Worm (Caenorhabditis elegans): Measurements from ENCODE around the gene ZK380.6.

ZK380.6 gene

DNA sequence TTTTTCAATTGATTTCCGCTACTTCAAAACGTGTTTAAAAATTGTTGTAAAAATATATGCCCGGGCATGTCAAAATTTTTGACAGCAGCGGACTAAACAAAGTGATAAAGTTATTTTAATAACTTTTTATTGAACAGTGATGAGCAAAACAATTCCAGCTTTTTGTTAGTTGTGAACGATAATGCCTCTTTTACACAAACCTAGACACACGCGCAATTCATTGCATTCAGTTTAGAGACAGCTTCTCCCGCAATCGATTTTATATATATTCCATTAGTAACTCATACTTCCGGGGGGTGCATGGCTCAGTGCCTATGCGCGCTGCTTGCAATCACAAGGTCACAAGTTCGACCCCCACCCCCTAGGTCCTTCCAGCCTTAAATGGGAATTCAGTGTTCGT lies at the start of gene ZK380.6:
ZK380.6 (plus strand) TSS at position 301 of the 400 bp plus-strand sequence.
- TF ChIP-seq nhr-120 (GFP tag; IDR thresholded peaks at IDR 0.05) (no peak), B0261.1 (tag; optimal IDR thresholded peaks at IDR 0.05) (peak; percentile 25), rpc-1 (optimal IDR thresholded peaks at IDR 0.05) (peak; percentile 35), rpc-1 (tag; optimal IDR thresholded peaks at IDR 0.05) (peak; percentile 67)

DNA sequence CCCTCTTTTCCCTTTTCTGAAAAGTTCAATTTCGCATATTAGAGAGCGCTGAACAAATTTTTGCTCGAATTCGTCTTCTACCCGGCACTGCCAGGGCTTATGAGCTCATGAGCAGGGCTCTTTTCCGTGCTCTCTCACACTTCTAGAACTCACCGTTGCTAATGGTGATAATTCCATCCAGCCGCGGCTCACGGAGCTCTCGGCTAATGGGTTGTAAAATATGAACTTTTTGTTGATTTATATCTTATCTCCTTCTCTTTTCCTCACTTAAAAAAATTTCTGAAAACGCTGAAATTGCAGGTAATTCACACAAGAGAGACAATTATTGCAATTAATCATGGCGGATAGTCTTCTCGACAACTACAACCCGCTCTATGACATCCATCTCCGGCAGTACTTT lies 49.6 kb upstream of the ZK380.6 start, which contains the start of gene H11E01.3:
H11E01.3 (plus strand) TSS at position 301 of the 400 bp plus-strand sequence.
- TF ChIP-seq sptf-2 (GFP tag; optimal IDR thresholded peaks at IDR 0.05) (no peak), F23B12.7 (tag; optimal IDR thresholded peaks at IDR 0.05; ENCODE audit: insufficient read depth) (no peak), Y53G8AR.9 (GFP tag; conservative IDR thresholded peaks at IDR 0.05) (no peak), cebp-1 (GFP tag; IDR thresholded peaks at IDR 0.05) (no peak), cebp-1 (tag; optimal IDR thresholded peaks at IDR 0.05) (no peak), chd-7 (tag; optimal IDR thresholded peaks at IDR 0.05) (no peak), F52B5.7 (tag; optimal IDR thresholded peaks at IDR 0.05) (no peak), pha-4 (tag; optimal IDR thresholded peaks at IDR 0.05) (no peak), attf-3 (GFP tag; conservative IDR thresholded peaks at IDR 0.05) (no peak), rpc-1 (optimal IDR thresholded peaks at IDR 0.05) (no peak), rpc-1 (tag; optimal IDR thresholded peaks at IDR 0.05) (no peak), him-1 (tag; optimal IDR thresholded peaks at IDR 0.05) (no peak), Y67H2A.10 (GFP tag; conservative IDR thresholded peaks at IDR 0.05) (no peak), T07F8.4 (tag; optimal IDR thresholded peaks at IDR 0.05) (no peak), hlh-26 (GFP tag; conservative IDR thresholded peaks at IDR 0.05) (no peak), D2030.7 (GFP tag; IDR thresholded peaks at IDR 0.05) (no peak)

DNA sequence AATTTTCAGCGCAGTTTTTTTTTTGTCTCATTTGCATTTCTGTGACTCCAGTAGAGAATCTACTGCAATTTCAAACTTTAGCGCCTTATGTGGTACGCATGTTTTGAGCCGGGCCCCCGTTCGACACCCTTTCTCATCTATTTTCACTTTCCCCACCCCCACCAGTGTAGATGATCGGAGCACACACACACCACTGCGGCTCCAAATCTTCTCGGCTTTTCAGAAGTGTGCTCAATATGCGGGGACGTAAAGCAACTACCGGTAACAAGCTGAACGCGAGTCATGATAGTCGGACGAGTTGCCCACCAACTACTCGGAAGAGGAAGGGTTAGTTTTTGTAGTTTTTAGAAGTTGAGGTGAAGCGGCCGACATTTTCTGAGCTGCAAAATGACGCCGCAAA lies 41.3 kb upstream of the ZK380.6 start:
- TF ChIP-seq fkh-3 (tag; optimal IDR thresholded peaks at IDR 0.05) (no peak), Y56A3A.18 (GFP tag; IDR thresholded peaks at IDR 0.05) (no peak)

DNA sequence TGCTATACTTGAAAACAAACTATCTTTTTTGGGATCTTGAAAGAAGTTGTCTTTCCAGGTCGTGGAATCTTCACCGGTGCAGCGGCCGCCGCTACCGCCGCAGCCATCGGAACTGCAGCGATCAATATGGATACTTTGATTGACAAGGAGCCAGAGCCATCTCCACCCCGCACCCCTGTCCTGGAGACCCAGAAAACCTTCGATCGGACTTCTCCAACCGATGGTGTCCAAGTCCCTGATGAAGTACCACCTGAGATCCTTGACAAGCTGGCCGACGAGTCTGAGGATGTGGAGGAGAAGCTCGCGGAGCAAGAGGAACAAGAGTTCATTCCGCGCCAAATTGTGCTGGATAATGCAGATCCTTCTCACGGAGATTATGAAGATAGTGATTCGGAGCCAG lies 40.4 kb upstream of the ZK380.6 start:
- TF ChIP-seq egrh-3 (GFP tag; IDR thresholded peaks at IDR 0.05) (peak; percentile 9; the same call in 1 of the 2 replicates), mel-28 (tag; optimal IDR thresholded peaks at IDR 0.05; ENCODE audit: borderline replicate concordance) (no peak), unc-130 (GFP tag; optimal IDR thresholded peaks at IDR 0.05) (no peak), ceh-91 (GFP tag; IDR thresholded peaks at IDR 0.05) (no peak), zfh-2 (GFP tag; conservative IDR thresholded peaks at IDR 0.05) (peak; percentile 64), Y53F4B.3 (GFP tag; IDR thresholded peaks at IDR 0.05) (no peak), him-1 (tag; optimal IDR thresholded peaks at IDR 0.05) (no peak)

DNA sequence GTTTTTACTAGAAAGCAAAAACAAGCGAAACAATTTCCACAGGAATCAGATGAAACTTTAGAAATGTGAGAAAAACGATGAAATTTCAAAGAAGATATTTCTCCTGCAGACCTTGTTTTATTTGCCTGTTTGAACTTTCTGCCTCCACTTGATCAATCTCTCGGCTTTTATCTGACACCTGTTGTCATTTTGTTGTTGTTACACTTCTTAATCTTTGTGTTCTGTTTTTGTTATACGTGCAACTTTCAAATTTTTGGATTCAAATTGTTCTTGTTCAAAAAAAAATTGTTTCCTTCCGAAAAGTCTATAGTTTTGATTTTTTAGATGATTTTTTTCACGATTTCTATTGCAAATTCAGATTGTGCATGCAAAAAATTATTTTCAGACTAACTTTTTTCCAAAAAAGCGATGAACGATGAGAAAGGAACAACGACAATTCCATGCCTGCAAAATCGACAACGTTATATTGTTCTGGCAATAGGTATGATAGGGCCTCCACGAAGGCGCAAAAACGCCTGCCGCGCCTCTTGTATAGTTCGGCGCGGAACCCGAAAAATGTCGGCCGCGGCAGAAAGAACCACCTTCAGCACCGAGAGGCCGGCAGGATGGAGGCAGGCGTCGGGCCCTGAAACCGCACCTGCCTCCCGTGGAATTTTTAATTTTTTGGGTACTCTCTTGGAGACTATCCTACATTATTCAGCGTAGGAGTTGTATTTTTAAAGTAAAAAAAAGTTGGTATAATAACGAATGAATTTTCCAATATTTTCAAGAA lies 33.4 kb upstream of the ZK380.6 start, which contains the start of gene H11E01.2:
H11E01.2 (plus strand) TSS at position 380 of the 772 bp plus-strand sequence.
- TF ChIP-seq lin-26 (GFP tag; IDR thresholded peaks at IDR 0.05), result no peak
- TF ChIP-seq dox-1 (GFP tag; IDR thresholded peaks at IDR 0.05), result no peak
- no peak for TF ChIP-seq madf-6 (GFP tag; IDR thresholded peaks at IDR 0.05)
- no peak for TF ChIP-seq mel-28 (tag; optimal IDR thresholded peaks at IDR 0.05; ENCODE audit: borderline replicate concordance)
- no peak for TF ChIP-seq snpc-1.3 (tag; optimal IDR thresholded peaks at IDR 0.05; ENCODE audit: insufficient read depth)
- peak; percentile 78 for TF ChIP-seq zfh-2 (GFP tag; conservative IDR thresholded peaks at IDR 0.05)
- TF ChIP-seq lin-35 (GFP tag; optimal IDR thresholded peaks at IDR 0.05), result no peak
- peak; percentile 47; the same call in 1 of the 2 replicates for TF ChIP-seq egrh-3 (GFP tag; IDR thresholded peaks at IDR 0.05)
- TF ChIP-seq ceh-100 (GFP tag; IDR thresholded peaks at IDR 0.05), result no peak
